Fruit fly (Drosophila melanogaster) whole organism, embryonic: ENCODE results near the gene Srp9.

Source experiments
- CG10147 ChIP-seq: fragments of 200-800 bp; sonication (Bioruptor generic); optimal IDR thresholded peaks from 2 replicates; lab custom pipeline; 2019; ENCODE audit warnings: missing biosample characterization, mild to moderate bottlenecking, missing genetic modification characterization, moderate library complexity
- CG13894 ChIP-seq: fragments of 200-800 bp; sonication (Bioruptor generic); optimal IDR thresholded peaks from 3 replicates; lab custom pipeline; 2018; ENCODE audit warnings: missing biosample characterization, mild to moderate bottlenecking, missing genetic modification characterization, moderate library complexity
- CG7786 ChIP-seq: fragments of 200-800 bp; sonication (Bioruptor generic); optimal IDR thresholded peaks from 2 replicates; lab custom pipeline; 2016; ENCODE audit warnings: missing biosample characterization, missing genetic modification characterization
- CG7839 ChIP-seq: fragments of 200-800 bp; sonication (Bioruptor generic); optimal IDR thresholded peaks from 3 replicates; lab custom pipeline; 2018; ENCODE audit warnings: missing biosample characterization, mild to moderate bottlenecking, missing genetic modification characterization, moderate library complexity
- Ets65A ChIP-seq: fragments of 200-800 bp; sonication (Bioruptor generic); peaks from one replicate; lab custom pipeline; 2016; ENCODE audit warnings: missing biosample characterization, missing genetic modification characterization
- Hey ChIP-seq: fragments of 200-800 bp; sonication (Bioruptor generic); optimal IDR thresholded peaks from 3 replicates; lab custom pipeline; 2018; ENCODE audit warnings: missing biosample characterization, mild to moderate bottlenecking, missing genetic modification characterization
- Hr39 ChIP-seq: fragments of >200 bp; optimal IDR thresholded peaks from 2 replicates; lab custom pipeline; 2017
- Hr78 ChIP-seq, 2 experiments: fragments of 200-800 bp in 1 of 2; fragments of >200 bp in 1 of 2; sonication (Bioruptor generic) in 1 of 2; optimal IDR thresholded peaks; 2 replicates each; lab custom pipeline; 2017 to 2019; ENCODE audit warnings: missing biosample characterization in 2 of 2, missing genetic modification characterization in 2 of 2, mild to moderate bottlenecking in 1 of 2, moderate library complexity in 1 of 2
- abd-A ChIP-seq: fragments of 200-800 bp; sonication (Bioruptor generic); optimal IDR thresholded peaks from 3 replicates; lab custom pipeline; 2019; ENCODE audit warnings: missing biosample characterization, mild to moderate bottlenecking, missing genetic modification characterization, moderate library complexity
- chinmo ChIP-seq: fragments of 200-800 bp; sonication (Bioruptor generic); IDR thresholded peaks from 4 replicates; pipeline ENCODE4 v1.3.6; 2022; ENCODE audit warnings: missing biosample characterization, missing genetic modification characterization; ENCODE audit not compliant: partially characterized antibody
- ftz-f1 ChIP-seq: fragments of 200-800 bp; sonication (Bioruptor generic); optimal IDR thresholded peaks from 2 replicates; lab custom pipeline; 2016; ENCODE audit warnings: missing biosample characterization, missing genetic modification characterization
- gsb-n ChIP-seq: fragments of 200-800 bp; sonication (Bioruptor generic); optimal IDR thresholded peaks from 3 replicates; lab custom pipeline; 2018; ENCODE audit warnings: missing biosample characterization, mild to moderate bottlenecking, missing genetic modification characterization
- run ChIP-seq: fragments of 200-800 bp; sonication (Bioruptor generic); optimal IDR thresholded peaks from 3 replicates; lab custom pipeline; 2018; ENCODE audit warnings: missing biosample characterization, mild to moderate bottlenecking, missing genetic modification characterization
- sug ChIP-seq: fragments of 200-800 bp; optimal IDR thresholded peaks from 2 replicates; lab custom pipeline; 2019; ENCODE audit warnings: missing biosample characterization, mild to moderate bottlenecking, missing genetic modification characterization, moderate library complexity

DNA sequence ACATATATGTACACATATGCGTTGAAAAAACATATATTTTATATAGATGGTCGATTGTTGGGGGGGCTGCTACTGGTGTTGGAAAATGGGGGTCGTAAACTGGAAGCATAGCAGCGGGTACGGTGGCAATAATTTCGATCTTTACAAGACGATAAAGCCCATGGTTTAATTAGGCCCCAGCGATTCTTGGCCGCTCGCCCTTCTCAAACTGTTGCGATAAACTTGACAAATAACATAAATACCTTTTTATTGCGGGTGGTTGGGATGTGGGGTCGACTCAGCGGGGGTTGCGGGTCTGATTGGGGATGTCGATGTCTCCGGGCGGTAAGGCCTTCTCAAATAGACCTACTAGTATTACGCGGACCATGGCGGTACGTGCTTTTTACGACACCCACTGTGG is 2.5 kb downstream of the Srp9 start:
- no peak for TF ChIP-seq CG13894 (tag; lab: Kevin White, UChicago)
- no peak for TF ChIP-seq Hey (tag; lab: Kevin White, UChicago)
- TF ChIP-seq ftz-f1 = no peak
- no peak for TF ChIP-seq Hr39 (lab: Kevin White, UChicago)
- TF ChIP-seq abd-A (tag; lab: Kevin White, UChicago) = no peak
- peak in 1 of 2 experiments; percentile 24 for TF ChIP-seq Hr78 (GFP tag; optimal IDR thresholded peaks at IDR 0.05; lab: Kevin White, UChicago)
- TF ChIP-seq chinmo (GFP tag; lab: Robert Waterston, UW) = 0 out of 4 replicates have a peak, but pooled peaks have one; percentile 26
- no peak for TF ChIP-seq Ets65A (GFP tag; lab: Kevin White, UChicago)
- TF ChIP-seq CG10147 (GFP tag; lab: Kevin White, UChicago) = no peak
- peak; percentile 5 for TF ChIP-seq CG7839 (tag; lab: Kevin White, UChicago)
- TF ChIP-seq sug (tag; lab: Kevin White, UChicago) = peak; percentile 81
- no peak for TF ChIP-seq CG7786 (GFP tag; lab: Kevin White, UChicago)
- TF ChIP-seq gsb-n (tag; lab: Kevin White, UChicago) = no peak
- peak; percentile 73 for TF ChIP-seq run (tag; lab: Kevin White, UChicago)
